Fruit fly (Drosophila melanogaster) whole organism, embryonic: ENCODE results near the gene AstA-R1.
A peak's percentile ranks its signal among the peaks of the same experiment; 100 is the strongest.

Experiments
- Aef1 ChIP-seq: fragments of 200-800 bp; sonication (Bioruptor generic); IDR thresholded peaks from 3 replicates; pipeline ENCODE4 v1.3.6; 2022; ENCODE audit warnings: missing biosample characterization, missing genetic modification characterization
- B-H1 ChIP-seq: fragments of 200-800 bp; sonication (Bioruptor generic); IDR thresholded peaks from 3 replicates; pipeline ENCODE4 v1.3.6; 2022; ENCODE audit warnings: missing biosample characterization, missing genetic modification characterization
- C15 ChIP-seq: fragments of 200-800 bp; sonication (Bioruptor generic); IDR thresholded peaks from 3 replicates; pipeline ENCODE4 v1.3.6; 2022; ENCODE audit warnings: missing biosample characterization, missing genetic modification characterization
- CG10274 ChIP-seq: fragments of 200-800 bp; sonication (Bioruptor generic); optimal IDR thresholded peaks from 3 replicates; lab custom pipeline; 2017; ENCODE audit warnings: missing biosample characterization, mild to moderate bottlenecking, missing genetic modification characterization
- CG10654 ChIP-seq: fragments of 200-800 bp; sonication (Bioruptor generic); optimal IDR thresholded peaks from 2 replicates; lab custom pipeline; 2016; ENCODE audit warnings: missing biosample characterization, missing genetic modification characterization
- CG12236 ChIP-seq: fragments of 200-800 bp; sonication (Bioruptor generic); optimal IDR thresholded peaks from 2 replicates; lab custom pipeline; 2016; ENCODE audit warnings: missing biosample characterization, missing genetic modification characterization
- CG14710 ChIP-seq: fragments of 200-800 bp; sonication (Bioruptor generic); optimal IDR thresholded peaks from 3 replicates; lab custom pipeline; 2019; ENCODE audit warnings: missing biosample characterization, mild to moderate bottlenecking, missing genetic modification characterization, moderate library complexity
- CG15269 ChIP-seq: fragments of 200-800 bp; sonication (Bioruptor generic); optimal IDR thresholded peaks from 2 replicates; lab custom pipeline; 2018; ENCODE audit warnings: missing biosample characterization, mild to moderate bottlenecking, missing genetic modification characterization, moderate library complexity
- CG1602 ChIP-seq: fragments of 200-800 bp; sonication (Bioruptor generic); optimal IDR thresholded peaks from 3 replicates; lab custom pipeline; 2016; ENCODE audit warnings: missing biosample characterization, missing genetic modification characterization
- CG1647 ChIP-seq: fragments of 200-800 bp; sonication (Bioruptor generic); optimal IDR thresholded peaks from 3 replicates; lab custom pipeline; 2016; ENCODE audit warnings: missing biosample characterization, missing genetic modification characterization
- CG17385 ChIP-seq: fragments of 200-800 bp; sonication (Bioruptor generic); optimal IDR thresholded peaks from 3 replicates; lab custom pipeline; 2018; ENCODE audit warnings: missing biosample characterization, mild to moderate bottlenecking, missing genetic modification characterization
- CG1832 ChIP-seq: fragments of 200-800 bp; sonication (Bioruptor generic); optimal IDR thresholded peaks from 2 replicates; lab custom pipeline; 2017; ENCODE audit warnings: missing biosample characterization, mild to moderate bottlenecking, missing genetic modification characterization, inconsistent platforms
- CG2889 ChIP-seq: fragments of 200-800 bp; sonication (Bioruptor generic); IDR thresholded peaks from 3 replicates; pipeline ENCODE4 v1.3.6; 2022; ENCODE audit warnings: missing biosample characterization, missing genetic modification characterization
- CG32772 ChIP-seq: fragments of 200-800 bp; sonication (Bioruptor generic); IDR thresholded peaks from 2 replicates; pipeline ENCODE4 v1.3.6; 2022; ENCODE audit warnings: missing biosample characterization, missing genetic modification characterization
- CG3995 ChIP-seq: fragments of 200-800 bp; sonication (Bioruptor generic); optimal IDR thresholded peaks from 3 replicates; lab custom pipeline; 2016; ENCODE audit warnings: missing biosample characterization, missing genetic modification characterization
- CG4617 ChIP-seq: fragments of 200-800 bp; sonication (Bioruptor generic); optimal IDR thresholded peaks from 3 replicates; lab custom pipeline; 2016; ENCODE audit warnings: missing biosample characterization, missing genetic modification characterization, borderline replicate concordance
- CG4707 ChIP-seq: fragments of 200-800 bp; sonication (Bioruptor generic); optimal IDR thresholded peaks from 2 replicates; lab custom pipeline; 2018; ENCODE audit warnings: missing biosample characterization, mild to moderate bottlenecking, missing genetic modification characterization, moderate library complexity
- CG6654 ChIP-seq: fragments of 200-800 bp; sonication (Bioruptor generic); optimal IDR thresholded peaks from 2 replicates; lab custom pipeline; 2017; ENCODE audit warnings: missing biosample characterization, mild to moderate bottlenecking, missing genetic modification characterization
- CG7745 ChIP-seq: fragments of 200-800 bp; sonication (Bioruptor generic); optimal IDR thresholded peaks from 2 replicates; lab custom pipeline; 2018; ENCODE audit warnings: missing biosample characterization, mild to moderate bottlenecking, missing genetic modification characterization, moderate library complexity
- CG7839 ChIP-seq: fragments of 200-800 bp; sonication (Bioruptor generic); optimal IDR thresholded peaks from 3 replicates; lab custom pipeline; 2018; ENCODE audit warnings: missing biosample characterization, mild to moderate bottlenecking, missing genetic modification characterization, moderate library complexity
- CG7987 ChIP-seq: fragments of 200-800 bp; sonication (Bioruptor generic); optimal IDR thresholded peaks from 2 replicates; lab custom pipeline; 2018; ENCODE audit warnings: missing biosample characterization, mild to moderate bottlenecking, missing genetic modification characterization, moderate library complexity
- CG8281 ChIP-seq: fragments of 200-800 bp; sonication (Bioruptor generic); optimal IDR thresholded peaks from 2 replicates; lab custom pipeline; 2018; ENCODE audit warnings: missing biosample characterization, mild to moderate bottlenecking, missing genetic modification characterization, moderate library complexity
- CG8290 ChIP-seq, 3 experiments: fragments of 200-800 bp; sonication (Bioruptor generic); optimal IDR thresholded peaks; 2 replicates each; lab custom pipeline; 2016 to 2019; ENCODE audit warnings: missing biosample characterization in 3 of 3, missing genetic modification characterization in 3 of 3, mild to moderate bottlenecking in 2 of 3, moderate library complexity in 1 of 3
- CG9876 ChIP-seq: fragments of 200-800 bp; sonication (Bioruptor generic); optimal IDR thresholded peaks from 2 replicates; lab custom pipeline; 2016; ENCODE audit warnings: missing biosample characterization, missing genetic modification characterization
- E2f2 ChIP-seq: fragments of 200-800 bp; sonication (Bioruptor generic); IDR thresholded peaks from 2 replicates; pipeline ENCODE4 v1.3.6; 2022; ENCODE audit warnings: missing biosample characterization, missing genetic modification characterization
- HLH3B ChIP-seq: fragments of 200-800 bp; sonication (Bioruptor generic); IDR thresholded peaks from 2 replicates; pipeline ENCODE4 v1.3.6; 2022; ENCODE audit warnings: missing biosample characterization, missing genetic modification characterization
- Hr3 ChIP-seq: fragments of 200-800 bp; sonication (Bioruptor generic); optimal IDR thresholded peaks from 3 replicates; lab custom pipeline; 2016; ENCODE audit warnings: missing biosample characterization, missing genetic modification characterization
- Hr39 ChIP-seq: fragments of >200 bp; optimal IDR thresholded peaks from 2 replicates; lab custom pipeline; 2017
- Hr51 ChIP-seq, 2 experiments: fragments of 200-800 bp; sonication (Bioruptor generic); optimal IDR thresholded peaks; 2 replicates in 1 of 2; 3 replicates in 1 of 2; lab custom pipeline; 2016 to 2018; ENCODE audit warnings: missing biosample characterization in 2 of 2, missing genetic modification characterization in 2 of 2, mild to moderate bottlenecking in 1 of 2, moderate library complexity in 1 of 2
- Hsf ChIP-seq: fragments of 200-800 bp; sonication (Bioruptor generic); optimal IDR thresholded peaks from 3 replicates; lab custom pipeline; 2016; ENCODE audit warnings: missing biosample characterization, missing genetic modification characterization
- Lhr ChIP-seq: fragments of 200-800 bp; sonication (Bioruptor generic); optimal IDR thresholded peaks from 3 replicates; lab custom pipeline; 2017; ENCODE audit warnings: mild to moderate bottlenecking, missing biosample characterization, missing genetic modification reagents, missing genetic modification characterization
- MTF-1 ChIP-seq: fragments of 200-800 bp; sonication (Bioruptor generic); optimal IDR thresholded peaks from 2 replicates; lab custom pipeline; 2018; ENCODE audit warnings: missing biosample characterization, mild to moderate bottlenecking, missing genetic modification characterization, borderline replicate concordance
- Opbp ChIP-seq: fragments of 200-800 bp; sonication (Bioruptor generic); IDR thresholded peaks from 3 replicates; pipeline ENCODE4 v1.3.6; 2022; ENCODE audit warnings: missing biosample characterization, missing genetic modification characterization; ENCODE audit not compliant: partially characterized antibody
- Ptx1 ChIP-seq: fragments of 200-800 bp; sonication (Bioruptor generic); IDR thresholded peaks from 2 replicates; pipeline ENCODE4 v1.3.6; 2022; ENCODE audit warnings: missing biosample characterization, missing genetic modification characterization
- Stat92E ChIP-seq, 3 experiments: fragments of >200 bp in 2 of 3; fragments of 200-800 bp in 1 of 3; sonication (Bioruptor generic) in 1 of 3; optimal IDR thresholded peaks; 2 replicates each; lab custom pipeline; 2017 to 2019; ENCODE audit warnings: missing biosample characterization in 3 of 3, missing genetic modification characterization in 3 of 3, mild to moderate bottlenecking in 1 of 3, moderate library complexity in 1 of 3
- bcd ChIP-seq: fragments of 200-800 bp; sonication (Bioruptor generic); optimal IDR thresholded peaks from 2 replicates; lab custom pipeline; 2017; ENCODE audit warnings: missing biosample characterization, mild to moderate bottlenecking, missing genetic modification characterization
- corto ChIP-seq: fragments of 200-800 bp; sonication (Bioruptor generic); optimal IDR thresholded peaks from 2 replicates; lab custom pipeline; 2016; ENCODE audit warnings: missing biosample characterization, mild to moderate bottlenecking, missing genetic modification characterization, moderate library complexity
- fd64A ChIP-seq: fragments of 200-800 bp; sonication (Bioruptor generic); optimal IDR thresholded peaks from 3 replicates; lab custom pipeline; 2018; ENCODE audit warnings: missing biosample characterization, mild to moderate bottlenecking, missing genetic modification characterization
- grn ChIP-seq: fragments of 200-800 bp; sonication (Bioruptor generic); optimal IDR thresholded peaks from 3 replicates; lab custom pipeline; 2017; ENCODE audit warnings: missing biosample characterization, missing genetic modification characterization
- kni ChIP-seq: fragments of 200-800 bp; sonication (Bioruptor generic); optimal IDR thresholded peaks from 3 replicates; lab custom pipeline; 2017; ENCODE audit warnings: mild to moderate bottlenecking, missing biosample characterization, missing genetic modification reagents, missing genetic modification characterization
- org-1 ChIP-seq: fragments of 200-800 bp; sonication (Bioruptor generic); optimal IDR thresholded peaks from 2 replicates; lab custom pipeline; 2017; ENCODE audit warnings: missing biosample characterization, missing genetic modification characterization
- pnt ChIP-seq: fragments of 200-800 bp; sonication (Bioruptor generic); optimal IDR thresholded peaks from 3 replicates; lab custom pipeline; 2016; ENCODE audit warnings: missing biosample characterization, missing genetic modification characterization
- pum ChIP-seq: fragments of 200-800 bp; sonication (Bioruptor generic); optimal IDR thresholded peaks from 2 replicates; lab custom pipeline; 2016; ENCODE audit warnings: missing biosample characterization, missing genetic modification characterization
- ro ChIP-seq: fragments of 200-800 bp; sonication (Bioruptor generic); IDR thresholded peaks from 2 replicates; pipeline ENCODE4 v1.3.6; 2022; ENCODE audit warnings: missing biosample characterization, missing genetic modification characterization
- tgo ChIP-seq: fragments of 200-800 bp; sonication (Bioruptor generic); IDR thresholded peaks from 3 replicates; pipeline ENCODE4 v1.3.6; 2022; ENCODE audit warnings: missing biosample characterization, missing genetic modification characterization
- tin ChIP-seq: fragments of 200-800 bp; sonication (Bioruptor generic); optimal IDR thresholded peaks from 3 replicates; lab custom pipeline; 2016; ENCODE audit warnings: missing biosample characterization, missing genetic modification characterization
- wdn ChIP-seq: fragments of 200-800 bp; sonication (Bioruptor generic); IDR thresholded peaks from 2 replicates; pipeline ENCODE4 v1.3.6; 2022; ENCODE audit warnings: missing biosample characterization, missing genetic modification characterization
- wor ChIP-seq: fragments of 200-800 bp; sonication (Bioruptor generic); IDR thresholded peaks from 2 replicates; pipeline ENCODE4 v1.3.6; 2022; ENCODE audit warnings: missing biosample characterization, missing genetic modification characterization
- zf30C ChIP-seq: fragments of 200-800 bp; sonication (Bioruptor generic); optimal IDR thresholded peaks from 3 replicates; lab custom pipeline; 2018; ENCODE audit warnings: missing biosample characterization, mild to moderate bottlenecking, missing genetic modification characterization
- zfh2 ChIP-seq: fragments of 200-800 bp; sonication (Bioruptor generic); optimal IDR thresholded peaks from 2 replicates; lab custom pipeline; 2016; ENCODE audit warnings: missing biosample characterization, missing genetic modification characterization

The AstA-R1 gene

dm6 chrX:3684809-3685533 lies 110.6 kb downstream of the AstA-R1 start (continued):
- TF ChIP-seq Hr3 (GFP tag; lab: Kevin White, UChicago) (no peak), CG10274 (GFP tag; lab: Kevin White, UChicago) (no peak), CG4707 (no peak), CG8290 (GFP tag; optimal IDR thresholded peaks at IDR 0.05; lab: Kevin White, UChicago) (no peak), CG8290 (tag; optimal IDR thresholded peaks at IDR 0.05; lab: Kevin White, UChicago) (no peak), CG17385 (GFP tag; lab: Kevin White, UChicago) (no peak), Hr51 (GFP tag; optimal IDR thresholded peaks at IDR 0.05; lab: Kevin White, UChicago) (peak in 1 of 2 experiments; percentile 58), tgo (GFP tag; lab: Robert Waterston, UW) (no peak), MTF-1 (GFP tag; lab: Kevin White, UChicago) (no peak), org-1 (GFP tag; lab: Kevin White, UChicago) (no peak), Hsf (no peak), CG10654 (no peak), CG14710 (tag; lab: Kevin White, UChicago) (no peak), HLH3B (GFP tag; lab: Robert Waterston, UW) (no peak), CG3995 (GFP tag; lab: Kevin White, UChicago) (no peak), Aef1 (GFP tag; lab: Robert Waterston, UW) (no peak), Stat92E (GFP tag; optimal IDR thresholded peaks at IDR 0.05; lab: Kevin White, UChicago) (no peak), kni (GFP tag; lab: Kevin White, UChicago) (no peak), corto (peak; percentile 7), C15 (GFP tag; lab: Robert Waterston, UW) (no peak), pnt (GFP tag; lab: Kevin White, UChicago) (no peak), tin (no peak), bcd (GFP tag; lab: Kevin White, UChicago) (no peak), B-H1 (no peak), CG15269 (tag; lab: Kevin White, UChicago) (no peak), CG7987 (GFP tag; lab: Kevin White, UChicago) (no peak), wor (GFP tag; lab: Robert Waterston, UW) (no peak), zfh2 (GFP tag; lab: Kevin White, UChicago) (no peak), fd64A (GFP tag; lab: Kevin White, UChicago) (no peak), CG6654 (GFP tag; lab: Kevin White, UChicago) (no peak), E2f2 (GFP tag; lab: Robert Waterston, UW) (no peak), CG32772 (GFP tag; lab: Robert Waterston, UW) (no peak), CG1647 (GFP tag; lab: Kevin White, UChicago) (no peak), CG9876 (GFP tag; lab: Kevin White, UChicago) (no peak), CG12236 (no peak), wdn (GFP tag; lab: Robert Waterston, UW) (no peak), CG7839 (tag; lab: Kevin White, UChicago) (peak; percentile 40), Opbp (GFP tag; lab: Robert Waterston, UW) (no peak), CG8281 (tag; lab: Kevin White, UChicago) (no peak), CG2889 (GFP tag; lab: Robert Waterston, UW) (no peak), pum (no peak), Hr39 (lab: Kevin White, UChicago) (no peak), CG1832 (no peak), grn (no peak), zf30C (GFP tag; lab: Kevin White, UChicago) (no peak), Ptx1 (GFP tag; lab: Robert Waterston, UW) (no peak), CG7745 (tag; lab: Kevin White, UChicago) (no peak), ro (GFP tag; lab: Robert Waterston, UW) (no peak), CG4617 (GFP tag; lab: Kevin White, UChicago) (no peak), Lhr (GFP tag; lab: Kevin White, UChicago) (no peak), CG1602 (GFP tag; lab: Kevin White, UChicago) (no peak)
